Worm (Caenorhabditis elegans) whole organism, L3 larva: Measurements from ENCODE around the gene F49H6.17.
A peak's percentile ranks its signal among the peaks of the same experiment; 100 is the strongest.

Source experiments
- R02D3.7 ChIP-seq: fragments of 150-350 bp; optimal IDR thresholded peaks from 2 replicates; lab custom pipeline; 2014; ENCODE audit warnings: missing biosample characterization, missing genetic modification characterization
- ZK546.5 ChIP-seq: sonication (generic microtip); optimal IDR thresholded peaks from 2 replicates; lab custom pipeline; 2017; ENCODE audit warnings: missing biosample characterization, missing genetic modification characterization
- aly-2 ChIP-seq: fragments of 150-350 bp; optimal IDR thresholded peaks from 2 replicates; lab custom pipeline; 2014; ENCODE audit warnings: missing biosample characterization, missing genetic modification characterization
- ama-1 ChIP-seq: fragments of 150-350 bp; optimal IDR thresholded peaks from 2 replicates; lab custom pipeline; 2018
- ceh-28 ChIP-seq: fragments of 150-350 bp; optimal IDR thresholded peaks from 2 replicates; lab custom pipeline; 2014; ENCODE audit warnings: missing biosample characterization, missing genetic modification reagents, missing genetic modification characterization
- ceh-9 ChIP-seq: sonication (generic microtip); optimal IDR thresholded peaks from 2 replicates; lab custom pipeline; 2018; ENCODE audit warnings: missing biosample characterization, missing genetic modification characterization
- daf-12 ChIP-seq: fragments of 150-350 bp; optimal IDR thresholded peaks from 2 replicates; lab custom pipeline; 2014; ENCODE audit warnings: missing biosample characterization, missing genetic modification reagents, missing genetic modification characterization
- egl-27 ChIP-seq: sonication (generic microtip); optimal IDR thresholded peaks from 4 replicates; lab custom pipeline; 2017; ENCODE audit warnings: missing biosample characterization, missing genetic modification reagents, missing genetic modification characterization
- egl-5 ChIP-seq: fragments of 150-350 bp; optimal IDR thresholded peaks from 2 replicates; lab custom pipeline; 2017; ENCODE audit warnings: missing biosample characterization, missing genetic modification reagents, missing genetic modification characterization, inconsistent platforms
- elt-1 ChIP-seq: fragments of 150-350 bp; optimal IDR thresholded peaks from 2 replicates; lab custom pipeline; 2014; ENCODE audit warnings: missing biosample characterization, missing genetic modification characterization
- elt-2 ChIP-seq: sonication (generic microtip); optimal IDR thresholded peaks from 2 replicates; lab custom pipeline; 2016; ENCODE audit warnings: missing genetic modification reagents, mild to moderate bottlenecking, missing genetic modification characterization, missing compliant biosample characterization
- eor-1 ChIP-seq, 2 experiments: fragments of 150-350 bp; optimal IDR thresholded peaks; 2 replicates each; lab custom pipeline; 2014 to 2018; ENCODE audit warnings: missing biosample characterization in 2 of 2, missing genetic modification characterization in 2 of 2
- fkh-10 ChIP-seq: sonication (generic microtip); optimal IDR thresholded peaks from 2 replicates; lab custom pipeline; 2017; ENCODE audit warnings: missing biosample characterization, missing genetic modification reagents, missing genetic modification characterization
- fkh-2 ChIP-seq: fragments of 150-350 bp; optimal IDR thresholded peaks from 2 replicates; lab custom pipeline; 2014; ENCODE audit warnings: missing biosample characterization, missing genetic modification reagents, missing genetic modification characterization
- jun-1 ChIP-seq: fragments of 150-350 bp; optimal IDR thresholded peaks from 2 replicates; lab custom pipeline; 2014; ENCODE audit warnings: missing biosample characterization, missing genetic modification reagents, missing genetic modification characterization
- lin-39 ChIP-seq: fragments of 150-350 bp; optimal IDR thresholded peaks from 2 replicates; lab custom pipeline; 2018; ENCODE audit warnings: missing biosample characterization, missing genetic modification reagents, missing genetic modification characterization
- lsy-12 ChIP-seq: sonication (generic microtip); optimal IDR thresholded peaks from 2 replicates; lab custom pipeline; 2016; ENCODE audit warnings: mild to moderate bottlenecking, missing genetic modification characterization, missing compliant biosample characterization
- mml-1 ChIP-seq: fragments of 150-350 bp; sonication (generic microtip); optimal IDR thresholded peaks from 3 replicates; lab custom pipeline; 2014; ENCODE audit warnings: missing biosample characterization, missing genetic modification characterization
- nhr-12 ChIP-seq: fragments of 150-350 bp; optimal IDR thresholded peaks from 2 replicates; lab custom pipeline; 2014; ENCODE audit warnings: missing biosample characterization, missing genetic modification characterization
- nhr-237 ChIP-seq: fragments of 150-350 bp; optimal IDR thresholded peaks from 2 replicates; lab custom pipeline; 2014; ENCODE audit warnings: missing biosample characterization, missing genetic modification characterization
- nhr-43 ChIP-seq: sonication (generic microtip); optimal IDR thresholded peaks from 2 replicates; lab custom pipeline; 2016; ENCODE audit warnings: mild to moderate bottlenecking, missing genetic modification characterization, missing compliant biosample characterization; ENCODE audit not compliant: poor library complexity, severe bottlenecking
- nhr-67 ChIP-seq: fragments of 150-350 bp; optimal IDR thresholded peaks from 2 replicates; lab custom pipeline; 2014; ENCODE audit warnings: missing biosample characterization, missing genetic modification characterization
- nhr-76 ChIP-seq: fragments of 150-350 bp; sonication (generic microtip); optimal IDR thresholded peaks from 5 replicates; lab custom pipeline; 2014; ENCODE audit warnings: missing biosample characterization, missing genetic modification characterization
- pha-4 ChIP-seq: fragments of 150-350 bp; optimal IDR thresholded peaks from 2 replicates; lab custom pipeline; 2014; ENCODE audit warnings: missing biosample characterization, missing genetic modification reagents, missing genetic modification characterization
- pqm-1 ChIP-seq: fragments of 150-350 bp; optimal IDR thresholded peaks from 2 replicates; lab custom pipeline; 2017; ENCODE audit warnings: missing biosample characterization, missing genetic modification characterization, inconsistent platforms
- sea-2 ChIP-seq: fragments of 150-350 bp; sonication (generic microtip); optimal IDR thresholded peaks from 4 replicates; lab custom pipeline; 2014; ENCODE audit warnings: missing biosample characterization, missing genetic modification reagents, missing genetic modification characterization
- skn-1 ChIP-seq: fragments of 150-350 bp; optimal IDR thresholded peaks from 2 replicates; lab custom pipeline; 2014; ENCODE audit warnings: missing biosample characterization, missing genetic modification characterization
- snpc-4 ChIP-seq: fragments of 150-350 bp; optimal IDR thresholded peaks from 2 replicates; lab custom pipeline; 2014; ENCODE audit warnings: missing biosample characterization, missing genetic modification characterization
- tbx-2 ChIP-seq: sonication (generic microtip); optimal IDR thresholded peaks from 2 replicates; lab custom pipeline; 2016; ENCODE audit warnings: mild to moderate bottlenecking, missing genetic modification characterization, missing compliant biosample characterization
- zag-1 ChIP-seq: fragments of 150-350 bp; optimal IDR thresholded peaks from 2 replicates; lab custom pipeline; 2014; ENCODE audit warnings: missing biosample characterization, missing genetic modification characterization
- ztf-11 ChIP-seq: fragments of 150-350 bp; optimal IDR thresholded peaks from 2 replicates; lab custom pipeline; 2014; ENCODE audit warnings: missing biosample characterization, missing genetic modification characterization

Gene F49H6.17

DNA sequence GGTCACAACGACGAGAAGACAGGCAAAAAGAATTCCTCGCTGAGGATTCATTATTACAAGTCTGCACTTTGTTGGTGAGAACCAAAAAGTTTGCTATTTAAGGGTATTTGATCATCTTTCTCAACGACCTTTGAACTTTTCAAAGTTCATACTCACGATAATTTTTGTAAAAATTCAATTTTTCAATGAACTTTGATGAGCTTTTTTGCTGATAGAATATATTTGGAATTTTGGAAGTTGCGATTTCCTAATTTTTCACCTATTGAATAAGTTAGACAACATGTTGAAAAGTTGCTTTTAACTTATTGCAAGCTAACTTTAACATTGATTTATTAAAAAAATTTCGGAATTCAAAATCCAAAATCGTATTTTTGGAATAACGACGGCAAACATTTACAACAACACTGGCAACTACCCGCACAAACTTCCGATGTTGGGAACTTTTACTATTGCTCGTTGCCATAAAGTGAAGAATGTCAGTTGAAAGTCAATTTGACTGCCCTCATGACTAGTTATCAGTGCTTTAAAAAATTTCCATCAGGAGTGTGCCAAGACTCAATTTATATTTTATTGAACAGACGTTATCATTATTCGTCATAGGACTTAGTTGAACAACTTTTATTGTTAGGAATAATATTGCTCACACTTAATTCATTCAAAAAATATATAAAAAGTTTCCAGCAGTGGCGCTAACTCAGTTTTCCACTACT lies 3.0 kb downstream of the F49H6.17 start, which contains the start of the genes F49H6.8 and F49H6.5:
Gene F49H6.8 (minus strand): TSS at position 51 of the 710 bp plus-strand sequence.
Gene F49H6.5 (plus strand): TSS at position 629 of the 710 bp plus-strand sequence.
- TF ChIP-seq elt-2 (tag; lab: Kevin White, UChicago) (peak; percentile 70), jun-1 (tag; lab: Kevin White, UChicago) (peak; percentile 21), nhr-12 (tag; lab: Kevin White, UChicago) (no peak)

DNA sequence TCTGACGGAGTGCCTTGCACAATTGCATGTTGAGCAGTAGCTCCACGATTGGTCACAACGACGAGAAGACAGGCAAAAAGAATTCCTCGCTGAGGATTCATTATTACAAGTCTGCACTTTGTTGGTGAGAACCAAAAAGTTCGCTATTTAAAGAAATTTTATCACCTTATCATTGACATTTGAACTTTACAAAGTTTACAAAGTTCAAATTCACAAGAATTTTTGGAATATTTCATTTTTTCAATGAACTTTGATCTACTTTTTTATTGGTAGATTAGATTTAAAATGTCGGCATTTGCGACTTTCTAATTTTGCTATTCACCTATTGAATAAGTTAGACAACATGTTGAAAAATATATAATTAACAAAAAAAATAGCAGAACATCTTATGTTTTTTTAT lies 6.5 kb downstream of the F49H6.17 start, which contains the start of gene F49H6.15:
Gene F49H6.15 (minus strand): TSS at position 101 of the 400 bp plus-strand sequence.
- TF ChIP-seq lsy-12 (tag; lab: Kevin White, UChicago) (no peak), egl-27 (no peak), mml-1 (tag; lab: Kevin White, UChicago) (no peak), daf-12 (tag; lab: Kevin White, UChicago) (no peak), nhr-237 (tag; lab: Kevin White, UChicago) (no peak), nhr-12 (tag; lab: Kevin White, UChicago) (no peak), egl-5 (tag; lab: Kevin White, UChicago) (no peak), eor-1 (tag; optimal IDR thresholded peaks at IDR 0.05; lab: Kevin White, UChicago) (no peak), aly-2 (no peak), zag-1 (no peak), ztf-11 (tag; lab: Kevin White, UChicago) (no peak), sea-2 (GFP tag; lab: Kevin White, UChicago) (no peak), fkh-2 (no peak), nhr-67 (tag; lab: Kevin White, UChicago) (no peak)

DNA sequence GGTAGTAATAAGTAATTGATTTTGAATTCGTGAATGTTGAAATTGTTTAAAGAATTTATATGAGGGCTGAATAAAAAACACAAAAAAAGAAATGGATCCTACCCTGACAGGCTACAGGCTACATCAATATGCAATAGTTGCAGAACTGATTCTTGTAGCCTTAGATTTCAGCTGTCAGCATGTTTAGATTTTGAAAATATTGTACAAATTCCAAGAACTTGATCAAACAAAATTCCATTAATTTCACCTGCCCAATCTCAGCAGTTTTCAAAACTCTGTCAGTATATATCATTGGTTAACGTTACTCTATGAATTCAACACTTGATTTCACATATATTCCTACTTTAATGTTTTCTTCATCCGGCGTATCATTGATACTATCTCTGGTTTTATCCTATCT lies 10.6 kb downstream of the F49H6.17 start:
- no peak for TF ChIP-seq eor-1 (tag; optimal IDR thresholded peaks at IDR 0.05; lab: Kevin White, UChicago)
- no peak for TF ChIP-seq elt-2 (tag; lab: Kevin White, UChicago)

DNA sequence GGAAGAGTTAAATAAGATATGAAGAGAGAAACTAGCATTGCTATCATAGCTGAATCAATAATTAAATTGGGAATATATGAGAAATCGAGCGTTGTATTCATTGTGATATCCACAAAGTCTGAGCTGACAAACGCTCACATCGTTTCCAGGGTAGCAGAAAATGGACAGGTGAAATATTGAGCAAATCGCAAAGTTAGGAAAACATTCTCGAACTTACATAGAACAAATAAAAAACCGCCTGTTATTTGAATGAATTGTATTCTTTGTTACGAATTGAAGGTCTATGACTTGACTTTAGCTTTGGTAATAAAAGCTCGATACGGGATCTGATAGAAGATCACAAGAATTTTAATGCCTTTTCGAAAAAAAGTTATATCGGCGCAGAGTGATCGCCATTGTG lies 16.1 kb downstream of the F49H6.17 start, which contains the start of gene srz-94:
Gene srz-94 (minus strand): TSS at position 101 of the 400 bp plus-strand sequence.
- TF ChIP-seq ZK546.5: no peak
- TF ChIP-seq ceh-9 (tag; lab: Kevin White, UChicago): no peak
- no peak for TF ChIP-seq nhr-43 (tag; lab: Kevin White, UChicago)
- no peak for TF ChIP-seq pha-4
- no peak for TF ChIP-seq nhr-67 (tag; lab: Kevin White, UChicago)
- no peak for TF ChIP-seq tbx-2 (tag; lab: Kevin White, UChicago)
- no peak for TF ChIP-seq fkh-10 (GFP tag; lab: Kevin White, UChicago)
- no peak for TF ChIP-seq fkh-2
- TF ChIP-seq egl-27: no peak
- no peak for TF ChIP-seq lin-39
- no peak for TF ChIP-seq lsy-12 (tag; lab: Kevin White, UChicago)
- TF ChIP-seq egl-5 (tag; lab: Kevin White, UChicago): no peak
- TF ChIP-seq aly-2: no peak
- no peak for TF ChIP-seq skn-1 (tag; lab: Kevin White, UChicago)
- no peak for TF ChIP-seq R02D3.7 (tag; lab: Kevin White, UChicago)
- TF ChIP-seq mml-1 (tag; lab: Kevin White, UChicago): no peak
- TF ChIP-seq zag-1: no peak
- no peak for TF ChIP-seq eor-1 (tag; optimal IDR thresholded peaks at IDR 0.05; lab: Kevin White, UChicago)
- TF ChIP-seq nhr-76 (tag; lab: Kevin White, UChicago): no peak

DNA sequence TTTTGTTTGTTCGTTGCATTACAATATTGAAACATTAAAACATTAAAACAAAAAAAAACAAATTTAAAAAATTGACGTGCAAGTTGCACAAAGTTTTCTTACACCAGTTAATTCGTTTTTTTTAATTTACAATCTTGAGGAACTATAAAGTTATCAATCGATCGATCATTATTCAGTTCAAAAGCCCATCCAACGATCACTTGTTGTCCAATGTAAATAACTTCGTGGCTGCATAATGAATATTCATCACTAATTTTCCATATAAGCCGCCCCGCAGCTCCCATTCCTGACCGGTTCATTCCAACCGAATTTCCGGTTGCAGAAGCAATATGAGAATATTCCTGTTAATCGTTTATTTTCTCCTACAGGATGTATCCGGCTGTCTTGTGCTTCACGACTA lies 22.5 kb downstream of the F49H6.17 start, which contains the start of gene hpo-33:
Gene hpo-33 (plus strand): TSS at position 301 of the 400 bp plus-strand sequence.
- TF ChIP-seq ama-1 (lab: Kevin White, UChicago) (no peak), ceh-28 (no peak), tbx-2 (tag; lab: Kevin White, UChicago) (no peak), ZK546.5 (no peak), pqm-1 (no peak), jun-1 (tag; lab: Kevin White, UChicago) (no peak), ceh-9 (tag; lab: Kevin White, UChicago) (no peak), aly-2 (no peak), elt-1 (tag; lab: Kevin White, UChicago) (no peak), pha-4 (no peak), fkh-10 (GFP tag; lab: Kevin White, UChicago) (no peak), snpc-4 (tag; lab: Kevin White, UChicago) (no peak), egl-27 (no peak), eor-1 (tag; optimal IDR thresholded peaks at IDR 0.05; lab: Kevin White, UChicago) (no peak)
